Fruit fly (Drosophila melanogaster): Measurements from ENCODE around the gene CG43232.

CG43232 gene

dm6 chr2L:6931821-6932220, at the start of gene CG43232:
Gene CG43232, plus strand, starts transcription at chr2L:6932121.
- no peak for TF ChIP-seq psq (GFP tag; optimal IDR thresholded peaks at IDR 0.05)
- no peak for TF ChIP-seq hth (optimal IDR thresholded peaks at IDR 0.05)
- no peak for TF ChIP-seq CG6254 (GFP tag; optimal IDR thresholded peaks at IDR 0.05)
- TF ChIP-seq lab (GFP tag; optimal IDR thresholded peaks at IDR 0.05): no peak
- no peak for TF ChIP-seq HLH54F (GFP tag; optimal IDR thresholded peaks at IDR 0.05)
- TF ChIP-seq twi (tag; optimal IDR thresholded peaks at IDR 0.05): no peak
- TF ChIP-seq jigr1 (GFP tag; IDR thresholded peaks at IDR 0.05): no peak
- TF ChIP-seq rib (GFP tag; IDR thresholded peaks at IDR 0.05): no peak
- no peak for TF ChIP-seq CG13296 (GFP tag; optimal IDR thresholded peaks at IDR 0.05)
- TF ChIP-seq CG12071 (GFP tag; optimal IDR thresholded peaks at IDR 0.05): no peak
- TF ChIP-seq dm (GFP tag; optimal IDR thresholded peaks at IDR 0.05): no peak
- TF ChIP-seq CG8924 (tag; optimal IDR thresholded peaks at IDR 0.05): no peak
- TF ChIP-seq Pdp1 (GFP tag; optimal IDR thresholded peaks at IDR 0.05): no peak
- no peak for TF ChIP-seq ranshi (GFP tag; IDR thresholded peaks at IDR 0.05)
- no peak for TF ChIP-seq zen (tag; optimal IDR thresholded peaks at IDR 0.05)
- TF ChIP-seq CG3847 (GFP tag; IDR thresholded peaks at IDR 0.05): no peak
- TF ChIP-seq CG11560 (tag; IDR thresholded peaks at IDR 0.05): no peak
- TF ChIP-seq CG13123 (GFP tag; optimal IDR thresholded peaks at IDR 0.05): no peak
- TF ChIP-seq CG7271 (tag; optimal IDR thresholded peaks at IDR 0.05): no peak
- no peak for TF ChIP-seq eve (GFP tag; optimal IDR thresholded peaks at IDR 0.05)

dm6 chr2L:6907761-6908160, 24.2 kb upstream of the CG43232 start, which contains the start of the genes Polr1F and Rat1:
Gene Polr1F, minus strand, starts transcription at chr2L:6907844.
Gene Rat1, plus strand, starts transcription at chr2L:6908083.
- TF ChIP-seq CG12659 (GFP tag; optimal IDR thresholded peaks at IDR 0.05): peak; percentile 45
- peak; percentile 20; the same call in 1 of the 3 replicates for TF ChIP-seq knrl (GFP tag; IDR thresholded peaks at IDR 0.05; ENCODE audit: partially characterized antibody)
- peak; percentile 4 for TF ChIP-seq CG4820 (GFP tag; optimal IDR thresholded peaks at IDR 0.05)
- peak; percentile 5 for TF ChIP-seq Bdp1 (GFP tag; optimal IDR thresholded peaks at IDR 0.05)
- peak; percentile 81 for TF ChIP-seq YL-1 (GFP tag; optimal IDR thresholded peaks at IDR 0.05)
- TF ChIP-seq nerfin-2 (GFP tag; IDR thresholded peaks at IDR 0.05; ENCODE audit: partially characterized antibody): no peak
- TF ChIP-seq cg (GFP tag; optimal IDR thresholded peaks at IDR 0.05): peak; percentile 32
- TF ChIP-seq crp (GFP tag; optimal IDR thresholded peaks at IDR 0.05): peak in 1 of 2 experiments; percentile 46
- peak; percentile 39; the same call in 1 of the 2 replicates for TF ChIP-seq Xrp1 (GFP tag; IDR thresholded peaks at IDR 0.05)
- TF ChIP-seq Sry-β (GFP tag; optimal IDR thresholded peaks at IDR 0.05): peak; percentile 94
- no peak for TF ChIP-seq B-H2 (GFP tag; optimal IDR thresholded peaks at IDR 0.05)
- peak; percentile 0 for TF ChIP-seq Dip3 (GFP tag; optimal IDR thresholded peaks at IDR 0.05)
- TF ChIP-seq bigmax (GFP tag; optimal IDR thresholded peaks at IDR 0.05): no peak
- peak; percentile 86 for TF ChIP-seq Max (GFP tag; optimal IDR thresholded peaks at IDR 0.05)
- peak; percentile 35 for TF ChIP-seq zfh2 (GFP tag; optimal IDR thresholded peaks at IDR 0.05)
- no peak for TF ChIP-seq disco-r (GFP tag; optimal IDR thresholded peaks at IDR 0.05)
- peak; percentile 18; the same call in 1 of the 2 replicates for TF ChIP-seq CG3847 (GFP tag; IDR thresholded peaks at IDR 0.05)
- TF ChIP-seq kay (GFP tag; optimal IDR thresholded peaks at IDR 0.05): peak; percentile 29
- peak in 1 of 2 experiments; percentile 16 for TF ChIP-seq Hr51 (GFP tag; optimal IDR thresholded peaks at IDR 0.05)
- no peak for TF ChIP-seq CG12236 (GFP tag; optimal IDR thresholded peaks at IDR 0.05)
- peak; percentile 21 for TF ChIP-seq CG10979 (tag; optimal IDR thresholded peaks at IDR 0.05)
- TF ChIP-seq Antp (GFP tag; optimal IDR thresholded peaks at IDR 0.05): peak; percentile 27
- peak; percentile 79 for TF ChIP-seq row (GFP tag; IDR thresholded peaks at IDR 0.05)
- no peak for TF ChIP-seq Ada2b (GFP tag; IDR thresholded peaks at IDR 0.05)
- TF ChIP-seq Sry-δ (GFP tag; optimal IDR thresholded peaks at IDR 0.05): peak; percentile 30
- TF ChIP-seq Xbp1 (GFP tag; optimal IDR thresholded peaks at IDR 0.05): peak; percentile 50
- peak; percentile 45 for TF ChIP-seq chn (GFP tag; optimal IDR thresholded peaks at IDR 0.05)
- peak; percentile 69 for TF ChIP-seq CG2120 (GFP tag; optimal IDR thresholded peaks at IDR 0.05)
- TF ChIP-seq lmd (GFP tag; IDR thresholded peaks at IDR 0.05): 0 out of 2 replicates have a peak, but pooled peaks have one; percentile 8
- peak; percentile 5 to 45 for TF ChIP-seq Pdp1 (GFP tag; optimal IDR thresholded peaks at IDR 0.05)
- TF ChIP-seq CG18476 (GFP tag; optimal IDR thresholded peaks at IDR 0.05): peak; percentile 43
- TF ChIP-seq bab2 (GFP tag; optimal IDR thresholded peaks at IDR 0.05): no peak
- no peak for TF ChIP-seq Adf1 (GFP tag; IDR thresholded peaks at IDR 0.05)
